Worm (Caenorhabditis elegans): ENCODE data around the gene T02C12.5.
A peak's percentile ranks its signal among the peaks of the same experiment; 100 is the strongest.

T02C12.5 gene

DNA sequence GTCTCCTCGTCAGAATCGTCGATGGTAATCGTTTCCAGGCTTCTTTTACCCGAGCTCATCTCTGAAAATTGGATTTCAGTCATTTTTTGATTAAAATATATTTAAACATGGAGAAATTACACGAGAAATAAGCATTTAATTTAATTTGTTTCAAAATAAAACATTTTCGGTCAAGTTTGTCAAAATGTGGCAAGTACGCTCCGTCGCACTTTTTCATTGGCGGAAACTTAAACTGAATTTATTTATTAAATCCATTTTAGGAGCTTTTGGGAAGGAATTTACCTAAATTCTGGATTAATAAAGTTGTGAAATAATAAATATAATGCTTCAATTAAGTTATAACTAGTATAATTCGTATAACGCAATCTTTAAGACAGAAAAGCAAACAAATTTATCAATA lies 29.9 kb upstream of the T02C12.5 start, which contains the start of gene rcq-5:
rcq-5 (minus strand) TSS at position 83 of the 400 bp plus-strand sequence.
- TF ChIP-seq ces-1 (GFP tag; optimal IDR thresholded peaks at IDR 0.05): peak; percentile 76
- TF ChIP-seq blmp-1 (tag; optimal IDR thresholded peaks at IDR 0.05): no peak
- TF ChIP-seq mls-2 (tag; optimal IDR thresholded peaks at IDR 0.05): no peak
- peak; percentile 19 for TF ChIP-seq mep-1 (tag; optimal IDR thresholded peaks at IDR 0.05)
- TF ChIP-seq lsy-2 (tag; optimal IDR thresholded peaks at IDR 0.05): peak; percentile 44
- no peak for TF ChIP-seq nhr-28 (tag; optimal IDR thresholded peaks at IDR 0.05)

DNA sequence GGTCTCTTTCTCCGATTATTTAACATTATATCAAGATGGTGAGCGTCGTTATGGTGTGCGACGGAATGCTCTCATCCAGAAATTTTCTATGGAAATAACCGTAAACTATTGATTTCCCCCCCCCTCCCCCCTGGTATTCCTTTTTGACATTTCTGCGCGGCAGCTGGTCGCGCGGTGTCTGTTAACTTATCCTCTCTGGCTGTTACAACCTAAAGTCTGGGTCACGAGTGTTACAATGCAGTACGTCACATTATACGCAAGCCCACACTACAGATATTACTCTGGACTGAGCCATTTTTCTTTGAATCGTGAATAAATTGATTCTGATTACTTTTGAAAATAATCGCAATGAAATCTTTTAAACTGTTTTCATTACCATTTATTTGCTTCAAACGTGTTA lies 21.2 kb upstream of the T02C12.5 start:
- TF ChIP-seq unc-120 (tag; optimal IDR thresholded peaks at IDR 0.05; ENCODE audit: poor library complexity, severe bottlenecking): no peak
- no peak for TF ChIP-seq nhr-237 (tag; optimal IDR thresholded peaks at IDR 0.05)
- no peak for TF ChIP-seq elt-3 (tag; optimal IDR thresholded peaks at IDR 0.05)
- TF ChIP-seq hlh-1 (tag; optimal IDR thresholded peaks at IDR 0.05): peak; percentile 96
- no peak for TF ChIP-seq blmp-1 (tag; optimal IDR thresholded peaks at IDR 0.05)

DNA sequence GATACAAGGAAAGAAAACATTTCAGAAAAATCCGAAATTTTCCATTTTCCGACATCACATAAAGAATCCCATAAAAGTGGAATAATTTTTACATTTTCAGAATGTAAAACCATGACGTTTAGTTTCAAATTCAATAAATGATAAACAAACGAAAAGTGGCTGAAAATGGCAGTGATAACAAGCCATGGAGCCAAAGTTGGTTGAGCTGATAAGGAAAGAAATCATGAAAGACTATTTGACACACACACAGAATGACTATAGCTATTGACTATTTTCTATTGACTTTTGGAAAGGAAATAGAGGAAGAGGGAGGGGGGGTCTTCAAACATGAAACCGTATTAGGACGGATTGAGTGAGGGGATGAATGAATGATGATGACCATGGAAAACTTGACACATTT lies 11.8 kb upstream of the T02C12.5 start:
- TF ChIP-seq tbx-8 (GFP tag; optimal IDR thresholded peaks at IDR 0.05): no peak
- TF ChIP-seq pha-4 (tag; optimal IDR thresholded peaks at IDR 0.05): no peak
- no peak for TF ChIP-seq flh-1 (GFP tag; optimal IDR thresholded peaks at IDR 0.05)
- no peak for TF ChIP-seq mab-5 (tag; optimal IDR thresholded peaks at IDR 0.05)
- TF ChIP-seq drap-1 (GFP tag; optimal IDR thresholded peaks at IDR 0.05): no peak
- TF ChIP-seq ceh-39 (tag; optimal IDR thresholded peaks at IDR 0.05): no peak
- TF ChIP-seq nhr-76 (tag; optimal IDR thresholded peaks at IDR 0.05): no peak
- no peak for TF ChIP-seq lin-13 (tag; optimal IDR thresholded peaks at IDR 0.05)
- no peak for TF ChIP-seq M03D4.4 (tag; optimal IDR thresholded peaks at IDR 0.05)
- no peak for TF ChIP-seq elt-3 (tag; optimal IDR thresholded peaks at IDR 0.05)
- no peak for TF ChIP-seq sem-2 (GFP tag; optimal IDR thresholded peaks at IDR 0.05)
- TF ChIP-seq unc-39 (tag; optimal IDR thresholded peaks at IDR 0.05): no peak
- no peak for TF ChIP-seq ces-1 (GFP tag; optimal IDR thresholded peaks at IDR 0.05)

DNA sequence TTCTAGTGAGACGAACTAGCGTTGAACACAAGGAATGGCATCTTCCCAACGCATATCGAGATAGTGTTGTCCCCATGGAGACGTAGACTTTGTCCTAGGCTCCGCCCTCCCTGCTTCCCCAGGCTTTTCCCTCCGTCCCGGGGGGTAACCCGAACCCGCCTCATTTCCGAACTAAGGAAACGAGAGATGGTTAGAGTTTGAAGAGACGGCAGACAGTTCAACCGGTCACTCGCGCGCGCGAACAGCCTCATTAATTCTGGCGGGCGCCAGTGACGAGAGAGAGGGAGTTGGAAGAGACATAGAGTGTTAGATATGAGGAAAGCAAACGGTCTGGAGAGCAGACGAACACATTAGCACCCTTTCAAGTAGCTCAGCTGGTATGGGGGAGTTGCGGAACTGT lies 9.4 kb upstream of the T02C12.5 start:
- TF ChIP-seq mab-5 (tag; optimal IDR thresholded peaks at IDR 0.05) (no peak), ces-1 (GFP tag; optimal IDR thresholded peaks at IDR 0.05) (peak; percentile 29), lin-13 (tag; optimal IDR thresholded peaks at IDR 0.05) (no peak), flh-1 (GFP tag; optimal IDR thresholded peaks at IDR 0.05) (no peak), sptf-1 (tag; optimal IDR thresholded peaks at IDR 0.05) (no peak), mls-2 (tag; optimal IDR thresholded peaks at IDR 0.05) (peak; percentile 35), nhr-76 (tag; optimal IDR thresholded peaks at IDR 0.05) (no peak), ceh-43 (GFP tag; optimal IDR thresholded peaks at IDR 0.05) (no peak), unc-120 (tag; optimal IDR thresholded peaks at IDR 0.05; ENCODE audit: poor library complexity, severe bottlenecking) (no peak), cnd-1 (tag; optimal IDR thresholded peaks at IDR 0.05) (no peak), ceh-83 (GFP tag; optimal IDR thresholded peaks at IDR 0.05) (no peak), zip-8 (tag; optimal IDR thresholded peaks at IDR 0.05) (no peak), mep-1 (tag; optimal IDR thresholded peaks at IDR 0.05) (no peak), lin-32 (GFP tag; optimal IDR thresholded peaks at IDR 0.05) (peak; percentile 9), lsy-2 (tag; optimal IDR thresholded peaks at IDR 0.05) (no peak), nhr-12 (tag; optimal IDR thresholded peaks at IDR 0.05) (no peak), snpc-4 (tag; optimal IDR thresholded peaks at IDR 0.05) (no peak), ceh-39 (tag; optimal IDR thresholded peaks at IDR 0.05) (no peak), nhr-28 (tag; optimal IDR thresholded peaks at IDR 0.05) (no peak), bed-3 (GFP tag; optimal IDR thresholded peaks at IDR 0.05) (no peak), nhr-2 (tag; optimal IDR thresholded peaks at IDR 0.05) (no peak), pha-4 (tag; optimal IDR thresholded peaks at IDR 0.05) (peak; percentile 5), ham-2 (GFP tag; optimal IDR thresholded peaks at IDR 0.05) (peak; percentile 70), hlh-1 (tag; optimal IDR thresholded peaks at IDR 0.05) (no peak), blmp-1 (tag; optimal IDR thresholded peaks at IDR 0.05) (no peak), elt-1 (tag; optimal IDR thresholded peaks at IDR 0.05; ENCODE audit: borderline replicate concordance, insufficient read depth) (no peak), tbx-8 (GFP tag; optimal IDR thresholded peaks at IDR 0.05) (no peak), M03D4.4 (tag; optimal IDR thresholded peaks at IDR 0.05) (no peak), unc-62 (GFP tag; optimal IDR thresholded peaks at IDR 0.05) (peak; percentile 1), ztf-11 (tag; optimal IDR thresholded peaks at IDR 0.05) (no peak), elt-3 (tag; optimal IDR thresholded peaks at IDR 0.05) (no peak), nhr-237 (tag; optimal IDR thresholded peaks at IDR 0.05) (no peak), sem-2 (GFP tag; optimal IDR thresholded peaks at IDR 0.05) (no peak), drap-1 (GFP tag; optimal IDR thresholded peaks at IDR 0.05) (no peak), unc-39 (tag; optimal IDR thresholded peaks at IDR 0.05) (no peak)
